Worm (Caenorhabditis elegans): ENCODE data around the gene F56B3.6.

Gene F56B3.6

DNA sequence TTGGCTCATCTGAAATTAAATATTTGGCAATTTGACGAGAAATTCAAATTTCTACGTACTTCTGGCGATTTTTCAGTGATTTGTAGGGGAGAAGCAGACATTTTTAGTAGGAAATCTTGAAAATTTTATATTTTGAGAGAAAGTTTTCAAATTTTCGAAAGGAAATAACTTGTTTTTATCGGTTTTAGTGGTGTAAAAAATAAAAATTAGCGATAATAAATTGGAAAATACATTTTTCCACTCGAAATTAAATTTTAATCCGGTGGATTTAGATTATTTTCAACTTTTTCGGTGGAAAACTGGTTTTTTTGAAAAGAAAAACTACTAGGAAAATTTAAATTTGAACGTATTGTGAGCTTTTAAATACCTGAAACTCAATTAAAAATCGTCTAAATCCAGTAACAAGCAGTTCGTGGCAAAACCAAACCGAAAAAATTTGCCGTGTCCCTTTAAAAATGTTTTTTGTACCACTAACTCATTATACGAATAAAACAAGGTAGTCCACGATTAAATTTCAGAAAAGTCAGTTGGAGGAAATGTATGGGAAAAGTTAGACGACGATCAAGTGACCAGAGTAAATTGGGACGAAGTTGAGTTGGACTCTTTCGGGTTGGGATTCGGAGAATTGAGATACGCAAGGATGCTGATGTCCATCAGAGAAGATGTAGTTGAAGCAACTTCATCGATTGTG lies 44.1 kb downstream of the F56B3.6 start, which contains the start of the genes madf-1 and Y55F3BR.10:
TSS of gene madf-1 (minus strand) at position 101 of the 691 bp plus-strand sequence.
TSS of gene Y55F3BR.10 (plus strand) at position 641 of the 691 bp plus-strand sequence.
- no peak for TF ChIP-seq hlh-26 (GFP tag; conservative IDR thresholded peaks at IDR 0.05)
- no peak for TF ChIP-seq Y53F4B.3 (GFP tag; IDR thresholded peaks at IDR 0.05)
- TF ChIP-seq ceh-40 (GFP tag; IDR thresholded peaks at IDR 0.05), result no peak
- TF ChIP-seq egl-44 (GFP tag; IDR thresholded peaks at IDR 0.05), result no peak
- TF ChIP-seq egl-18 (GFP tag; IDR thresholded peaks at IDR 0.05), result no peak
- TF ChIP-seq F57C9.4 (tag; optimal IDR thresholded peaks at IDR 0.05), result no peak

DNA sequence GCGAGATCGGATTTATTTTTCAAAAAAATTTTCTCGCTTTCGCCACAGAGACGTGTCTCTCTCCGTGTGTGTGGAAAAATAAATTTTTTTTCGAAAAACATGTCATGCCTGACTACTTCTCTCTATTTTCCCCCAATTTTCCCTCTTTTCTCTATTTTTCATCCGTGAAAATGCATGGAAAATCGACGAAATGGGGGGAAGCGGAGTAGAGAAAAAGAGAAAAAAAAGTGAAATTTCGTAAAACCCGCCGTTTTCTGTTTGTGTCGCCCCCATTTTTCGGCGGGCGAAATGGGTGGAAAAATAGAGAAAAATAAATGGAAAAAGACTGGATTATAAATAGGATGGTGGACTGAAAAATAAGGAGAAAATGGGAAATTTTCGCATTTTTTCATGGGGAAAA lies 45.7 kb downstream of the F56B3.6 start:
- TF ChIP-seq lin-54 (GFP tag; optimal IDR thresholded peaks at IDR 0.05), result no peak
- TF ChIP-seq cebp-1 (GFP tag; IDR thresholded peaks at IDR 0.05), result 0 out of 2 replicates have a peak, but pooled peaks have one; percentile 11
- TF ChIP-seq cebp-1 (tag; optimal IDR thresholded peaks at IDR 0.05), result peak; percentile 29
- no peak for TF ChIP-seq ZK185.1 (tag; optimal IDR thresholded peaks at IDR 0.05; ENCODE audit: poor library complexity, severe bottlenecking)
- no peak for TF ChIP-seq nhr-120 (GFP tag; IDR thresholded peaks at IDR 0.05)
- peak; percentile 5 for TF ChIP-seq efl-1 (GFP tag; optimal IDR thresholded peaks at IDR 0.05)
